Worm (Caenorhabditis elegans): ENCODE measurements around the gene natb-1.

- TF ChIP-seq dao-5 (tag; optimal IDR thresholded peaks at IDR 0.05) (no peak), W03F9.2 (tag; optimal IDR thresholded peaks at IDR 0.05) (no peak), him-1 (tag; optimal IDR thresholded peaks at IDR 0.05) (no peak)
These were observed 35.7 kb upstream of the natb-1 start for ce11 chrV:8018919-8019318.
